Fruit fly (Drosophila melanogaster) whole organism, embryonic: ENCODE measurements around the gene CanB.

Source experiments
- Bdp1 ChIP-seq: fragments of 200-800 bp; sonication (Bioruptor generic); optimal IDR thresholded peaks from 3 replicates; lab custom pipeline; 2016; ENCODE audit warnings: missing biosample characterization, missing genetic modification characterization
- CG10543 ChIP-seq: fragments of 200-800 bp; sonication (Bioruptor generic); optimal IDR thresholded peaks from 3 replicates; lab custom pipeline; 2017; ENCODE audit warnings: missing biosample characterization, mild to moderate bottlenecking, missing genetic modification characterization, moderate library complexity
- CG12659 ChIP-seq: fragments of 200-800 bp; sonication (Bioruptor generic); optimal IDR thresholded peaks from 3 replicates; lab custom pipeline; 2017; ENCODE audit warnings: mild to moderate bottlenecking, missing biosample characterization, missing genetic modification reagents, missing genetic modification characterization
- CG12769 ChIP-seq: fragments of 200-800 bp; sonication (Bioruptor generic); optimal IDR thresholded peaks from 2 replicates; lab custom pipeline; 2019; ENCODE audit warnings: missing biosample characterization, mild to moderate bottlenecking, missing genetic modification characterization, moderate library complexity
- CG12942 ChIP-seq: fragments of 200-800 bp; sonication (Bioruptor generic); optimal IDR thresholded peaks from 3 replicates; lab custom pipeline; 2016; ENCODE audit warnings: missing biosample characterization, missing genetic modification characterization
- CG1647 ChIP-seq: fragments of 200-800 bp; sonication (Bioruptor generic); optimal IDR thresholded peaks from 3 replicates; lab custom pipeline; 2016; ENCODE audit warnings: missing biosample characterization, missing genetic modification characterization
- CG2202 ChIP-seq: fragments of 200-800 bp; sonication (Bioruptor generic); optimal IDR thresholded peaks from 2 replicates; lab custom pipeline; 2018; ENCODE audit warnings: missing biosample characterization, mild to moderate bottlenecking, missing genetic modification characterization
- CG3407 ChIP-seq: fragments of 200-800 bp; sonication (Bioruptor generic); optimal IDR thresholded peaks from 2 replicates; lab custom pipeline; 2018; ENCODE audit warnings: missing biosample characterization, mild to moderate bottlenecking, missing genetic modification characterization
- CG34224 ChIP-seq: fragments of 200-800 bp; sonication (Bioruptor generic); IDR thresholded peaks from 3 replicates; pipeline ENCODE4 v1.3.6; 2022; ENCODE audit warnings: missing biosample characterization, missing genetic modification characterization; ENCODE audit not compliant: partially characterized antibody
- CG34376 ChIP-seq: fragments of 200-800 bp; sonication (Bioruptor generic); optimal IDR thresholded peaks from 2 replicates; lab custom pipeline; 2018; ENCODE audit warnings: missing biosample characterization, mild to moderate bottlenecking, missing genetic modification characterization
- CG4282 ChIP-seq: fragments of 200-800 bp; sonication (Bioruptor generic); optimal IDR thresholded peaks from 2 replicates; lab custom pipeline; 2016; ENCODE audit warnings: missing biosample characterization, missing genetic modification characterization
- CG4360 ChIP-seq: fragments of 200-800 bp; sonication (Bioruptor generic); IDR thresholded peaks from 2 replicates; pipeline ENCODE4 v1.3.6; 2022; ENCODE audit warnings: missing biosample characterization, missing genetic modification characterization
- CG4854 ChIP-seq: fragments of 200-800 bp; sonication (Bioruptor generic); optimal IDR thresholded peaks from 2 replicates; lab custom pipeline; 2016; ENCODE audit warnings: missing biosample characterization, missing genetic modification characterization, inconsistent platforms
- CG5180 ChIP-seq: fragments of 200-800 bp; sonication (Bioruptor generic); optimal IDR thresholded peaks from 3 replicates; lab custom pipeline; 2017; ENCODE audit warnings: missing biosample characterization, missing genetic modification characterization, mild to moderate bottlenecking, moderate library complexity, missing genetic modification reagents
- CG6272 ChIP-seq: fragments of 200-800 bp; sonication (Bioruptor generic); IDR thresholded peaks from 2 replicates; pipeline ENCODE4 v1.3.6; 2022; ENCODE audit warnings: missing biosample characterization, missing genetic modification characterization
- CG6683 ChIP-seq: fragments of 200-800 bp; sonication (Bioruptor generic); optimal IDR thresholded peaks from 2 replicates; lab custom pipeline; 2017; ENCODE audit warnings: missing biosample characterization, mild to moderate bottlenecking, missing genetic modification characterization, missing genetic modification reagents
- CG7357 ChIP-seq: fragments of 200-800 bp; sonication (Bioruptor generic); IDR thresholded peaks from 3 replicates; pipeline ENCODE4 v1.3.6; 2022; ENCODE audit warnings: missing biosample characterization, missing genetic modification characterization
- CG8089 ChIP-seq: fragments of 200-800 bp; sonication (Bioruptor generic); optimal IDR thresholded peaks from 3 replicates; lab custom pipeline; 2016; ENCODE audit warnings: missing biosample characterization, missing genetic modification characterization
- CG8388 ChIP-seq: fragments of 200-800 bp; sonication (Bioruptor generic); optimal IDR thresholded peaks from 2 replicates; lab custom pipeline; 2019; ENCODE audit warnings: missing biosample characterization, mild to moderate bottlenecking, missing genetic modification characterization, moderate library complexity
- CG9727 ChIP-seq: fragments of 200-800 bp; sonication (Bioruptor generic); optimal IDR thresholded peaks from 3 replicates; lab custom pipeline; 2017; ENCODE audit warnings: missing biosample characterization, mild to moderate bottlenecking, missing genetic modification characterization
- H15 ChIP-seq: fragments of 200-800 bp; sonication (Bioruptor generic); IDR thresholded peaks from 3 replicates; pipeline ENCODE4 v1.3.6; 2022; ENCODE audit warnings: missing biosample characterization, missing genetic modification characterization
- MESR4 ChIP-seq: fragments of 200-800 bp; sonication (Bioruptor generic); optimal IDR thresholded peaks from 2 replicates; lab custom pipeline; 2018; ENCODE audit warnings: missing biosample characterization, mild to moderate bottlenecking, missing genetic modification characterization, moderate library complexity
- Myb ChIP-seq: fragments of 200-800 bp; sonication (Bioruptor generic); optimal IDR thresholded peaks from 2 replicates; lab custom pipeline; 2016; ENCODE audit warnings: missing biosample characterization, missing genetic modification characterization
- Neu2 ChIP-seq: fragments of 200-800 bp; sonication (Bioruptor generic); optimal IDR thresholded peaks from 3 replicates; lab custom pipeline; 2016; ENCODE audit warnings: missing biosample characterization, missing genetic modification characterization, borderline replicate concordance
- Nf-YC ChIP-seq: fragments of 200-800 bp; optimal IDR thresholded peaks from 3 replicates; lab custom pipeline; 2019; ENCODE audit warnings: missing biosample characterization, mild to moderate bottlenecking, missing genetic modification characterization, moderate library complexity
- Poxn ChIP-seq: fragments of 200-800 bp; sonication (Bioruptor generic); IDR thresholded peaks from 2 replicates; pipeline ENCODE4 v1.3.6; 2022; ENCODE audit warnings: missing biosample characterization, missing genetic modification characterization
- Ptx1 ChIP-seq: fragments of 200-800 bp; sonication (Bioruptor generic); IDR thresholded peaks from 2 replicates; pipeline ENCODE4 v1.3.6; 2022; ENCODE audit warnings: missing biosample characterization, missing genetic modification characterization
- TFAM ChIP-seq: fragments of 200-800 bp; sonication (Bioruptor generic); optimal IDR thresholded peaks from 2 replicates; lab custom pipeline; 2017; ENCODE audit warnings: missing biosample characterization, missing genetic modification characterization, inconsistent platforms
- Trl ChIP-seq, 3 experiments: fragments of >200 bp in 2 of 3; fragments of 200-800 bp in 1 of 3; sonication (Bioruptor generic) in 1 of 3; optimal IDR thresholded peaks; 2 replicates in 1 of 3; 3 replicates in 2 of 3; lab custom pipeline; 2016 to 2017; ENCODE audit warnings: missing biosample characterization in 1 of 3, missing genetic modification characterization in 1 of 3
- ase ChIP-seq: fragments of 200-800 bp; sonication (Bioruptor generic); IDR thresholded peaks from 3 replicates; pipeline ENCODE4 v1.3.6; 2022; ENCODE audit warnings: missing biosample characterization, missing genetic modification characterization
- az2 ChIP-seq: fragments of 200-800 bp; sonication (Bioruptor generic); optimal IDR thresholded peaks from 3 replicates; lab custom pipeline; 2016; ENCODE audit warnings: missing biosample characterization, missing genetic modification characterization
- bab2 ChIP-seq: fragments of 200-800 bp; sonication (Bioruptor generic); optimal IDR thresholded peaks from 2 replicates; lab custom pipeline; 2016; ENCODE audit warnings: missing biosample characterization, missing genetic modification characterization
- bbx ChIP-seq: fragments of 200-800 bp; sonication (Bioruptor generic); IDR thresholded peaks from 2 replicates; pipeline ENCODE4 v1.3.6; 2022; ENCODE audit warnings: missing biosample characterization, missing genetic modification characterization; ENCODE audit not compliant: partially characterized antibody
- bcd ChIP-seq: fragments of 200-800 bp; sonication (Bioruptor generic); optimal IDR thresholded peaks from 2 replicates; lab custom pipeline; 2017; ENCODE audit warnings: missing biosample characterization, mild to moderate bottlenecking, missing genetic modification characterization
- cad ChIP-seq: fragments of >200 bp; optimal IDR thresholded peaks from 2 replicates; lab custom pipeline; 2017; ENCODE audit warnings: missing biosample characterization, missing genetic modification characterization
- cas ChIP-seq: fragments of 200-800 bp; sonication (Bioruptor generic); IDR thresholded peaks from 2 replicates; pipeline ENCODE4 v1.3.6; 2022; ENCODE audit warnings: missing biosample characterization, missing genetic modification characterization
- cg ChIP-seq: fragments of 200-800 bp; sonication (Bioruptor generic); optimal IDR thresholded peaks from 3 replicates; lab custom pipeline; 2019; ENCODE audit warnings: missing biosample characterization, mild to moderate bottlenecking, missing genetic modification characterization, moderate library complexity
- chn ChIP-seq: fragments of 200-800 bp; sonication (Bioruptor generic); optimal IDR thresholded peaks from 2 replicates; lab custom pipeline; 2016; ENCODE audit warnings: missing biosample characterization, missing genetic modification characterization
- crc ChIP-seq: fragments of 200-800 bp; sonication (Bioruptor generic); optimal IDR thresholded peaks from 2 replicates; lab custom pipeline; 2016; ENCODE audit warnings: missing biosample characterization, missing genetic modification characterization
- dysf ChIP-seq: fragments of 200-800 bp; sonication (Bioruptor generic); IDR thresholded peaks from 3 replicates; pipeline ENCODE4 v1.3.6; 2022; ENCODE audit warnings: missing biosample characterization, missing genetic modification characterization
- ems ChIP-seq: fragments of 200-800 bp; sonication (Bioruptor generic); optimal IDR thresholded peaks from 3 replicates; lab custom pipeline; 2016; ENCODE audit warnings: missing biosample characterization, missing genetic modification characterization
- ewg ChIP-seq: fragments of 200-800 bp; sonication (Bioruptor generic); optimal IDR thresholded peaks from 3 replicates; lab custom pipeline; 2017; ENCODE audit warnings: mild to moderate bottlenecking, missing biosample characterization, missing genetic modification reagents, missing genetic modification characterization
- gro ChIP-seq: fragments of 200-800 bp; sonication (Bioruptor generic); optimal IDR thresholded peaks from 2 replicates; lab custom pipeline; 2016; ENCODE audit warnings: missing biosample characterization, missing genetic modification characterization
- gsb ChIP-seq: fragments of 200-800 bp; sonication (Bioruptor generic); IDR thresholded peaks from 2 replicates; pipeline ENCODE4 v1.3.6; 2022; ENCODE audit warnings: missing biosample characterization, missing genetic modification characterization
- hth ChIP-seq: fragments of >200 bp; optimal IDR thresholded peaks from 2 replicates; lab custom pipeline; 2017; ENCODE audit warnings: inconsistent platforms
- kni ChIP-seq: fragments of 200-800 bp; sonication (Bioruptor generic); optimal IDR thresholded peaks from 3 replicates; lab custom pipeline; 2017; ENCODE audit warnings: mild to moderate bottlenecking, missing biosample characterization, missing genetic modification reagents, missing genetic modification characterization
- luna ChIP-seq: fragments of 200-800 bp; sonication (Bioruptor generic); optimal IDR thresholded peaks from 2 replicates; lab custom pipeline; 2016; ENCODE audit warnings: missing biosample characterization, missing genetic modification characterization
- p53 ChIP-seq: fragments of 200-800 bp; sonication (Bioruptor generic); optimal IDR thresholded peaks from 2 replicates; lab custom pipeline; 2016; ENCODE audit warnings: missing biosample characterization, missing genetic modification characterization
- slp2 ChIP-seq: fragments of 200-800 bp; sonication (Bioruptor generic); optimal IDR thresholded peaks from 2 replicates; lab custom pipeline; 2016; ENCODE audit warnings: missing biosample characterization, missing genetic modification characterization
- unc-4 ChIP-seq: fragments of 200-800 bp; sonication (Bioruptor generic); IDR thresholded peaks from 2 replicates; pipeline ENCODE4 v1.3.6; 2022; ENCODE audit warnings: missing biosample characterization, missing genetic modification characterization; ENCODE audit not compliant: partially characterized antibody

Gene CanB

dm6 chrX:5329266-5329898, 2.9 kb upstream of the CanB start, which contains the start of the genes CG3309 and XRCC1 (continued):
- TF ChIP-seq chn (peak; percentile 19), bbx (peak; percentile 76), ewg (GFP tag; lab: Kevin White, UChicago) (peak; percentile 13), CG8089 (GFP tag; lab: Kevin White, UChicago) (no peak), Bdp1 (no peak), Ptx1 (GFP tag; lab: Robert Waterston, UW) (peak; percentile 71), CG4282 (no peak), CG12659 (GFP tag; lab: Kevin White, UChicago) (peak; percentile 60), unc-4 (GFP tag; lab: Robert Waterston, UW) (peak; percentile 78), CG10543 (GFP tag; lab: Kevin White, UChicago) (peak; percentile 33), Myb (GFP tag; lab: Kevin White, UChicago) (no peak), bcd (GFP tag; lab: Kevin White, UChicago) (peak; percentile 47), crc (no peak), MESR4 (GFP tag; lab: Kevin White, UChicago) (no peak), H15 (GFP tag; lab: Robert Waterston, UW) (peak; percentile 54; the same call in 1 of the 3 replicates), gsb (GFP tag; lab: Robert Waterston, UW) (no peak), CG9727 (peak; percentile 61), cas (GFP tag; lab: Robert Waterston, UW) (no peak), CG3407 (GFP tag; lab: Kevin White, UChicago) (peak; percentile 7), slp2 (GFP tag; lab: Kevin White, UChicago) (no peak), hth (lab: Kevin White, UChicago) (no peak), CG34376 (GFP tag; lab: Kevin White, UChicago) (peak; percentile 7), cg (GFP tag; lab: Kevin White, UChicago) (no peak), CG12942 (peak; percentile 31), CG5180 (no peak), az2 (GFP tag; lab: Kevin White, UChicago) (peak; percentile 31), CG4360 (GFP tag; lab: Robert Waterston, UW) (no peak), TFAM (GFP tag; lab: Kevin White, UChicago) (no peak), Poxn (no peak), p53 (GFP tag; lab: Kevin White, UChicago) (no peak), CG6272 (GFP tag; lab: Robert Waterston, UW) (peak; percentile 28; the same call in 1 of the 2 replicates), dysf (GFP tag; lab: Robert Waterston, UW) (peak; percentile 64; the same call in 2 of the 3 replicates), ems (GFP tag; lab: Kevin White, UChicago) (no peak), Trl (optimal IDR thresholded peaks at IDR 0.05; lab: Kevin White, UChicago) (no peak), Trl (GFP tag; optimal IDR thresholded peaks at IDR 0.05; lab: Kevin White, UChicago) (no peak), CG12769 (no peak), CG1647 (GFP tag; lab: Kevin White, UChicago) (no peak), kni (GFP tag; lab: Kevin White, UChicago) (no peak), gro (no peak), CG6683 (GFP tag; lab: Kevin White, UChicago) (no peak), CG8388 (GFP tag; lab: Kevin White, UChicago) (peak; percentile 33), Nf-YC (tag; lab: Kevin White, UChicago) (peak; percentile 50), CG7357 (GFP tag; lab: Robert Waterston, UW) (peak; percentile 33; the same call in 1 of the 3 replicates), CG34224 (peak; percentile 65), cad (GFP tag; lab: Kevin White, UChicago) (no peak), CG2202 (tag; lab: Kevin White, UChicago) (no peak), ase (GFP tag; lab: Robert Waterston, UW) (peak; percentile 46; the same call in 1 of the 3 replicates), luna (GFP tag; lab: Kevin White, UChicago) (no peak), Neu2 (GFP tag; lab: Kevin White, UChicago) (no peak), bab2 (GFP tag; lab: Kevin White, UChicago) (no peak), CG4854 (GFP tag; lab: Kevin White, UChicago) (no peak)
